Worm (Caenorhabditis elegans) whole organism, L4/young adult: Measurements from ENCODE around the gene C44C10.3.

Source experiments
- W03F9.2 ChIP-seq: fragments of 150-350 bp; optimal IDR thresholded peaks from 2 replicates; lab custom pipeline; 2014; ENCODE audit warnings: missing biosample characterization, missing genetic modification characterization
- dao-5 ChIP-seq: sonication (generic microtip); optimal IDR thresholded peaks from 2 replicates; lab custom pipeline; 2016; ENCODE audit warnings: missing genotype, missing genetic modification characterization, moderate library complexity, missing compliant biosample characterization
- him-1 ChIP-seq: sonication (generic microtip); optimal IDR thresholded peaks from 2 replicates; lab custom pipeline; 2016; ENCODE audit warnings: missing genotype, missing genetic modification reagents, missing genetic modification characterization, missing compliant biosample characterization

DNA sequence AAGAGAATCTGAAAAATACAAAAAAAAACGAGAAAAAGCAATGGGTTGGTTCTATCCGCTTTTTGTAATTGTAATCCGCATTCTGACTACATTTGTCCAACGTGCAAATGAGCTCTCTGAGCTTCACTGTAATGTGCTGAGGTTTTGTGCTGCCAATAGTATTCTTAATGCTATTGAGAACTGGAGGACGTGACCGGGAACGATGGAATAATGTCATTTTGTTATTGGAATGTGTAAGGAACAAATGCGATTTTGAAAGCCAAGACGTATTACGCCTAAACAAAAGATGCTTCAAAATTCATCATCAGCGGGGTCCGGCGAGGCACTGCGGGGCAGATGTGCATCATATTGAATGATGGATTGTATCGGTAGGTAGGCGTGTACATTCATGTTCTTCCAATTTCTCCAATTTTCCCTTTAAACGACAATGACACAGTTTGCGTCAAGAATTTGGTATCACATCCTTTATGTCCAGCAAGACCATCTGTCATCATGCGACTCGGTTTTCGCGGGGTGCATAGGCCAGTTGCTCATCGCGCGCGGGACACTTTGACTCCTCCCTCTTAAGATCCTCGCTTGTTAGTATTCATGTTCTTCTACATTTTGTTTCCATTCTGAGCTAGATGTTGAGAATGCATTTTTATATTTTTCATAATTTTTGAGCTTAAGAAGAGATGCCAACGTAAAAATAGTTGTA, 29.1 kb upstream of the C44C10.3 start:
- no peak for TF ChIP-seq dao-5 (tag; lab: Kevin White, UChicago)
- TF ChIP-seq him-1 (tag; lab: Kevin White, UChicago): no peak
- TF ChIP-seq W03F9.2 (tag; lab: Kevin White, UChicago): no peak
